ENCODE assay signal across 4 worm cellular contexts in genomic region chrIV:1105104-1105503, ce11.
TF ChIP-seq lines count a peak whose summit lies in the region.

No protein-coding gene starts in this region.

TF ChIP-seq in whole organism, L1 larva, 84 proteins besides CTCF, POLR2A, EP300 and RAD21:
- TF ChIP-seq nhr-19 (GFP tag; conservative IDR thresholded peaks at IDR 0.05; lab: Robert Waterston, UW) (peak; percentile 38), unc-130 (tag; optimal IDR thresholded peaks at IDR 0.05; lab: Kevin White, UChicago) (peak; percentile 27), ztf-4 (tag; optimal IDR thresholded peaks at IDR 0.05; lab: Kevin White, UChicago) (no peak), snu-23 (GFP tag; optimal IDR thresholded peaks at IDR 0.05; lab: Kevin White, UChicago) (peak; percentile 36), nhr-71 (tag; optimal IDR thresholded peaks at IDR 0.05; lab: Kevin White, UChicago) (peak; percentile 76), fkh-8 (tag; optimal IDR thresholded peaks at IDR 0.05; lab: Kevin White, UChicago) (no peak), rnt-1 (tag; optimal IDR thresholded peaks at IDR 0.05; lab: Kevin White, UChicago) (peak; percentile 77), pqm-1 (tag; optimal IDR thresholded peaks at IDR 0.05; lab: Kevin White, UChicago) (no peak), lsy-2 (tag; optimal IDR thresholded peaks at IDR 0.05; lab: Kevin White, UChicago) (peak; percentile 16 to 32)

TF ChIP-seq in whole organism, L2 larva, 48 proteins besides CTCF, POLR2A, EP300 and RAD21:
- no peak for TF ChIP-seq skn-1 (tag; optimal IDR thresholded peaks at IDR 0.05; lab: Kevin White, UChicago)
- no peak for TF ChIP-seq crh-2 (tag; optimal IDR thresholded peaks at IDR 0.05; lab: Kevin White, UChicago)
- TF ChIP-seq sem-4 (tag; optimal IDR thresholded peaks at IDR 0.05; lab: Kevin White, UChicago) = no peak
- TF ChIP-seq nhr-129 (tag; optimal IDR thresholded peaks at IDR 0.05; lab: Kevin White, UChicago) = peak; percentile 47
- TF ChIP-seq fos-1 (tag; optimal IDR thresholded peaks at IDR 0.05; lab: Kevin White, UChicago) = no peak
- TF ChIP-seq unc-62 (GFP tag; optimal IDR thresholded peaks at IDR 0.05; lab: Kevin White, UChicago) = no peak
- no peak for TF ChIP-seq egl-27 (tag; optimal IDR thresholded peaks at IDR 0.05; lab: Kevin White, UChicago)
- peak; percentile 2 for TF ChIP-seq sma-9 (GFP tag; optimal IDR thresholded peaks at IDR 0.05; lab: Kevin White, UChicago)
- no peak for TF ChIP-seq sma-9 (tag; optimal IDR thresholded peaks at IDR 0.05; lab: Kevin White, UChicago)
- no peak for TF ChIP-seq mab-5 (tag; optimal IDR thresholded peaks at IDR 0.05; lab: Kevin White, UChicago)
- peak; percentile 46 for TF ChIP-seq F13H6.1 (tag; optimal IDR thresholded peaks at IDR 0.05; lab: Kevin White, UChicago)
- no peak for TF ChIP-seq unc-39 (tag; optimal IDR thresholded peaks at IDR 0.05; lab: Kevin White, UChicago)

TF ChIP-seq in whole organism, L3 larva, 47 proteins besides CTCF, POLR2A, EP300 and RAD21:
- TF ChIP-seq lsy-12 (tag; optimal IDR thresholded peaks at IDR 0.05; lab: Kevin White, UChicago) (no peak), fkh-2 (tag; optimal IDR thresholded peaks at IDR 0.05; lab: Kevin White, UChicago) (peak; percentile 42)

TF ChIP-seq in whole organism, mixed stage, embryonic, 35 proteins besides CTCF, POLR2A, EP300 and RAD21:
- TF ChIP-seq unc-120 (tag; optimal IDR thresholded peaks at IDR 0.05; lab: Kevin White, UChicago; ENCODE audit: poor library complexity, severe bottlenecking) (peak; percentile 33), hlh-1 (tag; optimal IDR thresholded peaks at IDR 0.05; lab: Kevin White, UChicago) (peak; percentile 95), unc-62 (GFP tag; optimal IDR thresholded peaks at IDR 0.05; lab: Kevin White, UChicago) (no peak)

Comparison
In these comparisons a context has a peak if more than half of its experiments do, and no peak if none do; other contexts are left out.
1. Of the 22 proteins assayed by ChIP-seq in both whole organism, L1 larva and whole organism, L2 larva: peak only in whole organism, L1 larva: lsy-2; only in whole organism, L2 larva: none; in both: none; in neither: 21.